Worm (Caenorhabditis elegans): ENCODE results near the gene T13C5.3.

Gene T13C5.3

DNA sequence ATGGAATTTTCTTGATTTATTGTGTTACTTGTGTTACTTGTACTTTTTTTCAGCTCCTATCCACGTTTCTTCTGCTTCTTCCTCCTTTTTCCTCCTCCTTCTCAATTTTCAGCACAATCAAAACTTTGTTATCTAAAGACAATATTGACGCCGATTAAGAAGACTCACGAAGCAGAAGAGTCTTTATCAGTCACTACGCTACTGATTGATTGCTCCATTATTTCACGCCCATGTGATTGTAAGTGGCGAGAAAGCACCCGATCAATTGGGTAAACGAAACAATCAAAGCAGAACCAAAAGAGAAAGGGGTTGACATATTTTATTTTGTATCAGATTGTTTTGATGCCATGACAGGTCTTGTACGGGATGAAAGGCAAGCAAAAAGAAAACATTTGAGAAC is 9.1 kb upstream of the T13C5.3 start, which contains the start of gene T25B2.2:
Gene T25B2.2, plus strand, starts transcription at position 392 of the 400 bp plus-strand sequence.
- TF ChIP-seq blmp-1 (tag; optimal IDR thresholded peaks at IDR 0.05) (no peak), snpc-4 (tag; optimal IDR thresholded peaks at IDR 0.05) (no peak), mls-2 (tag; optimal IDR thresholded peaks at IDR 0.05) (no peak), mab-5 (tag; optimal IDR thresholded peaks at IDR 0.05) (no peak), hlh-1 (tag; optimal IDR thresholded peaks at IDR 0.05) (no peak), pha-4 (tag; optimal IDR thresholded peaks at IDR 0.05) (no peak), unc-120 (tag; optimal IDR thresholded peaks at IDR 0.05; ENCODE audit: poor library complexity, severe bottlenecking) (no peak), sem-2 (GFP tag; optimal IDR thresholded peaks at IDR 0.05) (no peak), lin-32 (GFP tag; optimal IDR thresholded peaks at IDR 0.05) (no peak), flh-1 (GFP tag; optimal IDR thresholded peaks at IDR 0.05) (no peak), unc-39 (tag; optimal IDR thresholded peaks at IDR 0.05) (no peak), tbx-8 (GFP tag; optimal IDR thresholded peaks at IDR 0.05) (no peak), ham-2 (GFP tag; optimal IDR thresholded peaks at IDR 0.05) (no peak), elt-3 (tag; optimal IDR thresholded peaks at IDR 0.05) (no peak), ceh-39 (tag; optimal IDR thresholded peaks at IDR 0.05) (no peak), drap-1 (GFP tag; optimal IDR thresholded peaks at IDR 0.05) (no peak), nhr-2 (tag; optimal IDR thresholded peaks at IDR 0.05) (no peak), mep-1 (tag; optimal IDR thresholded peaks at IDR 0.05) (no peak), unc-62 (GFP tag; optimal IDR thresholded peaks at IDR 0.05) (no peak)

DNA sequence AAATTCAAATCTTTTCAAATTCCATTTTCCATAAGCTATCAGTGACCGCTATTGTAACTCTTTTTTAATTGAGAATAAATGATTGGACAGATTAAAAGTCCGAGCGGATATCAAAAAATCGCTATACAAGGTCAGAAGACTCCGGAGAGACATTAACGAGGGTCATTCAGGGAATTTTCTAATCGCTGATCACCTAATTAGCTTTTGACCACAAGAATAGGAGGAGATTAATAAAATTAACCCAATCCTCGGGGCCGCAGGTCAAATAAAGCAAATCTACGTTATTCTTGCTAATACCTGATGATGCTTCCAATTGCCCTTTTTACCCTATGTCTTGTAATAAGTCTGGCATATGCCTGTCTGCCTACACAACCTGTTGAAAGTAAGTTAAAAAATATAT is 4.7 kb upstream of the T13C5.3 start, which contains the start of gene T25B2.1:
Gene T25B2.1, plus strand, starts transcription at position 301 of the 400 bp plus-strand sequence.
- TF ChIP-seq unc-62 (GFP tag; optimal IDR thresholded peaks at IDR 0.05), result no peak
- no peak for TF ChIP-seq nhr-28 (tag; optimal IDR thresholded peaks at IDR 0.05)
- TF ChIP-seq hlh-1 (tag; optimal IDR thresholded peaks at IDR 0.05), result no peak
- no peak for TF ChIP-seq lin-32 (GFP tag; optimal IDR thresholded peaks at IDR 0.05)
- TF ChIP-seq bed-3 (GFP tag; optimal IDR thresholded peaks at IDR 0.05), result no peak
- no peak for TF ChIP-seq drap-1 (GFP tag; optimal IDR thresholded peaks at IDR 0.05)
- no peak for TF ChIP-seq M03D4.4 (tag; optimal IDR thresholded peaks at IDR 0.05)

DNA sequence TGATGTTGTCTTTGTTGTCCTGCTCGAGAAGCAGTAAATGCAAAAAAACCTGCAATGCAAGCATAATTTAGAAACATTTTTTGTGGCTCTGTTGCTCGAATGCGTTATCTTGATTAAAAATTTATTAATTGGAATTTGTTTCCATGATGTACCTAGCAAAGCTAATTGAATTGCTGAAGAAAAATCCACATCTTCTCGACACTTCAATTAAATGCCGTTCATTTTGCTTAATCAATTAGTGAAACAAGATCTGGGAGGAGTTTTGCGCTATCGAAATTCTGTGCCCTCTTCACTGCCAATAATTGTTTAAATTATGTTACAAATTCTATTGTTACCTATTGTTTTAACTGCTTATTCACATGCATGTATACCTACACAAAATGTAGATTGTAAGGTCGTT is 2.5 kb upstream of the T13C5.3 start, which contains the start of gene T25B2.3:
Gene T25B2.3, plus strand, starts transcription at position 301 of the 400 bp plus-strand sequence.
- no peak for TF ChIP-seq unc-120 (tag; optimal IDR thresholded peaks at IDR 0.05; ENCODE audit: poor library complexity, severe bottlenecking)
- TF ChIP-seq elt-1 (tag; optimal IDR thresholded peaks at IDR 0.05; ENCODE audit: borderline replicate concordance, insufficient read depth), result no peak
- no peak for TF ChIP-seq sptf-1 (tag; optimal IDR thresholded peaks at IDR 0.05)
- no peak for TF ChIP-seq nhr-76 (tag; optimal IDR thresholded peaks at IDR 0.05)
- TF ChIP-seq ces-1 (GFP tag; optimal IDR thresholded peaks at IDR 0.05), result no peak
- TF ChIP-seq nhr-28 (tag; optimal IDR thresholded peaks at IDR 0.05), result no peak
- no peak for TF ChIP-seq lin-32 (GFP tag; optimal IDR thresholded peaks at IDR 0.05)
- no peak for TF ChIP-seq cnd-1 (tag; optimal IDR thresholded peaks at IDR 0.05)
- no peak for TF ChIP-seq ceh-83 (GFP tag; optimal IDR thresholded peaks at IDR 0.05)

- TF ChIP-seq blmp-1 (tag; optimal IDR thresholded peaks at IDR 0.05), result peak; percentile 73
- TF ChIP-seq drap-1 (GFP tag; optimal IDR thresholded peaks at IDR 0.05), result no peak
These were observed 673 bp downstream of the T13C5.3 start for ce11 chrX:6178989-6179388.

ce11 chrX:6180293-6180692 is 2.0 kb downstream of the T13C5.3 start, which contains the start of gene T13C5.7:
Gene T13C5.7 (plus strand): TSS chrX:6180593.
- TF ChIP-seq nhr-28 (tag; optimal IDR thresholded peaks at IDR 0.05), result no peak
- TF ChIP-seq sem-2 (GFP tag; optimal IDR thresholded peaks at IDR 0.05), result no peak
- TF ChIP-seq ztf-11 (tag; optimal IDR thresholded peaks at IDR 0.05), result no peak
- no peak for TF ChIP-seq lin-13 (tag; optimal IDR thresholded peaks at IDR 0.05)
- TF ChIP-seq nhr-12 (tag; optimal IDR thresholded peaks at IDR 0.05), result no peak
- TF ChIP-seq cnd-1 (tag; optimal IDR thresholded peaks at IDR 0.05), result no peak
- no peak for TF ChIP-seq unc-39 (tag; optimal IDR thresholded peaks at IDR 0.05)
- no peak for TF ChIP-seq ceh-83 (GFP tag; optimal IDR thresholded peaks at IDR 0.05)
- no peak for TF ChIP-seq sptf-1 (tag; optimal IDR thresholded peaks at IDR 0.05)
- TF ChIP-seq unc-62 (GFP tag; optimal IDR thresholded peaks at IDR 0.05), result no peak
- TF ChIP-seq lin-32 (GFP tag; optimal IDR thresholded peaks at IDR 0.05), result no peak
- TF ChIP-seq nhr-76 (tag; optimal IDR thresholded peaks at IDR 0.05), result no peak
- no peak for TF ChIP-seq unc-120 (tag; optimal IDR thresholded peaks at IDR 0.05; ENCODE audit: poor library complexity, severe bottlenecking)
- no peak for TF ChIP-seq snpc-4 (tag; optimal IDR thresholded peaks at IDR 0.05)
- TF ChIP-seq blmp-1 (tag; optimal IDR thresholded peaks at IDR 0.05), result no peak
- no peak for TF ChIP-seq ceh-39 (tag; optimal IDR thresholded peaks at IDR 0.05)
- no peak for TF ChIP-seq M03D4.4 (tag; optimal IDR thresholded peaks at IDR 0.05)
- no peak for TF ChIP-seq flh-1 (GFP tag; optimal IDR thresholded peaks at IDR 0.05)
- no peak for TF ChIP-seq lsy-2 (tag; optimal IDR thresholded peaks at IDR 0.05)
